Fruit fly (Drosophila melanogaster): ENCODE measurements around the gene ZAP3.
A peak's percentile ranks its signal among the peaks of the same experiment; 100 is the strongest.

ZAP3 gene

DNA sequence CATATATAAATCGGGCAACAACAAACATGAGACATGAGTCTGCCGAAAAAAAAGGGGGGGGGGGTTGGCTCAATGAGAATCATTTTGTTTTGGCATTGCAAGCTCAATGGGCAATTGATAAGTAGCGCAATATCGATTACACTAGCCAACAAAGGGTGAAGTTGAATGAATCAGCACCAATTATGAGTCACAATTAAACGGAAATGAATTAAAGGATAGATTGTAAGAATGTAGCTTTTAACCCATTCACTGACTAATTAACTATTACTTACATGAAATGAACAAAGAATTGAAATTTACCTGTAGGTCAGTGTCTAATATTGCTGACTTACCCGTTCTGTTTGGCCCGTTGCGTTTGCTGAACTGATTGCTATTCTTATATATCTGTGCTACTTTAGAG is 43.3 kb upstream of the ZAP3 start (continued):
- no peak for TF ChIP-seq Ets21C (GFP tag; optimal IDR thresholded peaks at IDR 0.05)
- TF ChIP-seq dac (GFP tag; optimal IDR thresholded peaks at IDR 0.05), result no peak
- peak; percentile 40 for TF ChIP-seq CG6276 (GFP tag; optimal IDR thresholded peaks at IDR 0.05)
- TF ChIP-seq eg (GFP tag; IDR thresholded peaks at IDR 0.05), result peak; percentile 76
- peak; percentile 41; the same call in 2 of the 3 replicates for TF ChIP-seq CG8119 (GFP tag; IDR thresholded peaks at IDR 0.05)
- TF ChIP-seq CG32006 (GFP tag; optimal IDR thresholded peaks at IDR 0.05), result peak; percentile 31
- TF ChIP-seq OdsH (GFP tag; optimal IDR thresholded peaks at IDR 0.05), result peak; percentile 41
- TF ChIP-seq cyc (GFP tag; optimal IDR thresholded peaks at IDR 0.05), result peak; percentile 9
- TF ChIP-seq Hr38 (GFP tag; optimal IDR thresholded peaks at IDR 0.05), result no peak
- no peak for TF ChIP-seq CG10669 (GFP tag; optimal IDR thresholded peaks at IDR 0.05)
- peak; percentile 27 for TF ChIP-seq topi (GFP tag; optimal IDR thresholded peaks at IDR 0.05)
- no peak for TF ChIP-seq pdm3 (GFP tag; optimal IDR thresholded peaks at IDR 0.05)
- peak; percentile 28 for TF ChIP-seq esn (GFP tag; optimal IDR thresholded peaks at IDR 0.05)
- TF ChIP-seq CG15336 (GFP tag; IDR thresholded peaks at IDR 0.05), result peak; percentile 74
- TF ChIP-seq Gug (GFP tag; IDR thresholded peaks at IDR 0.05), result peak; percentile 53
- peak; percentile 1 for TF ChIP-seq Sox102F (GFP tag; optimal IDR thresholded peaks at IDR 0.05)
- peak; percentile 1 for TF ChIP-seq acj6 (GFP tag; optimal IDR thresholded peaks at IDR 0.05)

DNA sequence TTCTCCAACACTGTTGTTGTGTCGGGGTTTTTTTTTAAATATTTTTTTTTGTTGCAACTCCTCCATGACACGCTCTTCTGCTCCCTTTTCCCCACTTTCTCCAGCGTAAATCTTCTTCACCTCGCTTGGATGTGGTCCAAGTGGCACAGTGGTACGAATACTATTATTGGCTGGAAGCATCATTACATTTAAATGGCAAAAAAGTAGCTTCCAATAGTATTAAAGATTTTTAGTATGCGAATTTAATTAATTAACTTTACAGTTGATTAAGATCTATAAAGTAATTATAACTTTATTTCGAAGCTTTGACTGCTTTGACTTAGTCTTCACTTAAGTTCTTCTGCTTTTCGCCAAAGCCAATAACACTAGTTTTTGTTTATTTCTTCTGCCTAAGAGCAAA is 36.0 kb upstream of the ZAP3 start:
- no peak for TF ChIP-seq fkh (GFP tag; optimal IDR thresholded peaks at IDR 0.05)
- TF ChIP-seq ss (GFP tag; optimal IDR thresholded peaks at IDR 0.05), result no peak
- TF ChIP-seq svp (GFP tag), result peak; percentile 76
- no peak for TF ChIP-seq CG6792 (GFP tag; optimal IDR thresholded peaks at IDR 0.05)
- TF ChIP-seq CG7368 (GFP tag; optimal IDR thresholded peaks at IDR 0.05), result no peak
- TF ChIP-seq topi (GFP tag; optimal IDR thresholded peaks at IDR 0.05), result peak; percentile 47
- no peak for TF ChIP-seq Sox102F (GFP tag; optimal IDR thresholded peaks at IDR 0.05)
- no peak for TF ChIP-seq Blimp-1 (GFP tag; optimal IDR thresholded peaks at IDR 0.05)
- TF ChIP-seq dsx (GFP tag; optimal IDR thresholded peaks at IDR 0.05; ENCODE audit: poor library complexity, severe bottlenecking), result no peak
- peak; percentile 42 for TF ChIP-seq OdsH (GFP tag; optimal IDR thresholded peaks at IDR 0.05)
- no peak for TF ChIP-seq Sox15 (GFP tag; optimal IDR thresholded peaks at IDR 0.05)
- TF ChIP-seq fd59A (GFP tag; optimal IDR thresholded peaks at IDR 0.05), result no peak
- no peak for TF ChIP-seq CG9139 (GFP tag; optimal IDR thresholded peaks at IDR 0.05)
- TF ChIP-seq CG3032 (tag; optimal IDR thresholded peaks at IDR 0.05), result no peak
- no peak for TF ChIP-seq CG8632 (GFP tag; optimal IDR thresholded peaks at IDR 0.05)
- peak; percentile 25 for TF ChIP-seq Ets21C (GFP tag; optimal IDR thresholded peaks at IDR 0.05)
- TF ChIP-seq CG11762 (GFP tag; optimal IDR thresholded peaks at IDR 0.05; ENCODE audit: insufficient read depth), result no peak
- no peak for TF ChIP-seq Hr4 (GFP tag; optimal IDR thresholded peaks at IDR 0.05)
- TF ChIP-seq CG31627 (GFP tag; optimal IDR thresholded peaks at IDR 0.05), result peak; percentile 14
- peak; percentile 3 for TF ChIP-seq net (GFP tag; optimal IDR thresholded peaks at IDR 0.05)
- TF ChIP-seq CG11294 (GFP tag; IDR thresholded peaks at IDR 0.05), result no peak
- peak; percentile 0 for TF ChIP-seq CG4318 (GFP tag; optimal IDR thresholded peaks at IDR 0.05)
- peak; percentile 49 for TF ChIP-seq Smox (GFP tag; optimal IDR thresholded peaks at IDR 0.05)
- peak; percentile 47 for TF ChIP-seq Met (GFP tag; optimal IDR thresholded peaks at IDR 0.05)
- peak; percentile 14 for TF ChIP-seq Eip75B (GFP tag; optimal IDR thresholded peaks at IDR 0.05)
- TF ChIP-seq CG34406 (GFP tag; optimal IDR thresholded peaks at IDR 0.05), result peak; percentile 39
- no peak for TF ChIP-seq CG6276 (GFP tag; optimal IDR thresholded peaks at IDR 0.05)
- no peak for TF ChIP-seq CG8119 (GFP tag; IDR thresholded peaks at IDR 0.05)
- TF ChIP-seq spab (GFP tag; optimal IDR thresholded peaks at IDR 0.05), result no peak
- no peak for TF ChIP-seq CG11902 (GFP tag; optimal IDR thresholded peaks at IDR 0.05)
- TF ChIP-seq Ets96B (tag; optimal IDR thresholded peaks at IDR 0.05), result no peak
- peak; percentile 46 for TF ChIP-seq esn (GFP tag; optimal IDR thresholded peaks at IDR 0.05)
- peak; percentile 21 for TF ChIP-seq Hr39 (GFP tag; optimal IDR thresholded peaks at IDR 0.05)
- no peak for TF ChIP-seq Lpt (GFP tag; optimal IDR thresholded peaks at IDR 0.05)
- TF ChIP-seq CG6163 (GFP tag; IDR thresholded peaks at IDR 0.05), result no peak
- TF ChIP-seq CG6808 (GFP tag; optimal IDR thresholded peaks at IDR 0.05), result no peak
- TF ChIP-seq CG10669 (GFP tag; optimal IDR thresholded peaks at IDR 0.05), result no peak
- no peak for TF ChIP-seq CG8319 (GFP tag; optimal IDR thresholded peaks at IDR 0.05)
- no peak for TF ChIP-seq vri (GFP tag; optimal IDR thresholded peaks at IDR 0.05)
- TF ChIP-seq CG10631 (GFP tag; optimal IDR thresholded peaks at IDR 0.05), result peak; percentile 19
- peak; percentile 45 for TF ChIP-seq CG32006 (GFP tag; optimal IDR thresholded peaks at IDR 0.05)
- TF ChIP-seq CG3919 (GFP tag; optimal IDR thresholded peaks at IDR 0.05), result peak; percentile 29

Data from whole organism, prepupa.